Fruit fly (Drosophila melanogaster) whole organism, larva: Measurements from ENCODE around the gene CG16727.
A peak's percentile ranks its signal among the peaks of the same experiment; 100 is the strongest.

Experiments used
- noc ChIP-seq: fragments of 200-800 bp; sonication (Bioruptor generic); optimal IDR thresholded peaks from 3 replicates; lab custom pipeline; 2019; ENCODE audit warnings: missing biosample characterization, mild to moderate bottlenecking, missing genetic modification characterization, moderate library complexity

Gene CG16727

DNA sequence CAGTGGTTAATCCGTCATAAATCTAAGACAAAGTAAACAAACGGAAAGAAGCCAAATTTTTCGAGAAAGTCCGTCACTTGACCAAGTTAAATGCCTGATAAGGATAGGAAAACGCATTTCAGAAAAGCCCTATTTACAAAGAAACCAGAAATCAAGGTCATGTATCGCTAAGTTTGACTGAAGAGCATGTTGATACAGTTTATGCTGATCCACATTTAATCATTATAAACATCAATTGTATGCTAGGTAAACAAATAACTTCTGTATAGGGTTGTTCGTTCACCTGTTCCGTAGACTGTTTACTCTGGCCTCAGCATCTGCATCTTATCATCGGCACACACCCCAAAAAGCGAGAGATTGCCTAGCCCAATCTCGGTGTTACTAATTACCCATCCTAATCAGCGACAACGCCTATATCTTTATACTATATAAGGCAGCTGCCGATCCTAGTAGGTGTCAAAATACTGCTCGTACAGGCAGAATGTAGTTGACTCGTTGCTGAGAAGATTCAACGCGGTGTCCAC is at the start of gene CG16727:
Gene CG16727, plus strand, starts transcription at position 474 of the 524 bp plus-strand sequence.
- TF ChIP-seq noc = peak; percentile 73

DNA sequence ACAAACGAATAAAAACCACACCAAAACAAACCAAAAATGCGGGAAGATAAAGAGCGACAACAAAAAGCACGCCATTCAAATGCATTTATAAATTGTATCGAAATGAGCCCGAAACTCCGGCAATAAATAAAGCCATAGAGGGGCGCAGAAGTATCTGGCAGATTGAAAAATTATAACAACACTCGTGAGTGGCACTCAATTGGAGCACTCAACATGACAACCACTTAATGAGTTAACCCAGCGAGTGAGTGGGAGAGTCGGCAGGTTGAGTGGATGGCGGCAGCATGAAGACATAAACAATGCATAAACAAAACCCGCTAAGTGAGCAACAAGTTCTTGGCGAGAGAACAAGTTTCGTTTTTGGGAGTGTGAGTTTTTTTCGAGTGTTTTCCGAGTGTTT is 44.4 kb upstream of the CG16727 start:
- TF ChIP-seq noc = no peak

DNA sequence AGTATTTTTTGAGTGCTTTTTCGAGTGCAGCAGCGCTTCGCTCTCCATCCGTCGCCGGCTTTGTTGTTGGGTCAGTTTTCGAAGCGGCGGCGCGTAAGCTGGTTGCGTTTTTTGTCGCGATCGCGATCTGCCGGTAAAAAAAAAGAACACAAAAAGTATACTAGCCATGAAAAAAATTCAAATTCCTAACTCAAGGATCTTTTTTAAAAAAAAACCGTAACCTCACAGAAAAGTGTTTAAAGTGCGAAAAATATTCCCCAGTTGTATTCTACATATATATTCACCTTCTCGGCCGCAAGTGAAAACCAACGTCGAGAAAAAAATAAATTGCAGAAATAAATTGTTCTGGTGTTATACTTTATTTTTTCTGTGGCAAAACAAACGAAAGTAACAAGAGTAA is 44.0 kb upstream of the CG16727 start:
- TF ChIP-seq noc = no peak

DNA sequence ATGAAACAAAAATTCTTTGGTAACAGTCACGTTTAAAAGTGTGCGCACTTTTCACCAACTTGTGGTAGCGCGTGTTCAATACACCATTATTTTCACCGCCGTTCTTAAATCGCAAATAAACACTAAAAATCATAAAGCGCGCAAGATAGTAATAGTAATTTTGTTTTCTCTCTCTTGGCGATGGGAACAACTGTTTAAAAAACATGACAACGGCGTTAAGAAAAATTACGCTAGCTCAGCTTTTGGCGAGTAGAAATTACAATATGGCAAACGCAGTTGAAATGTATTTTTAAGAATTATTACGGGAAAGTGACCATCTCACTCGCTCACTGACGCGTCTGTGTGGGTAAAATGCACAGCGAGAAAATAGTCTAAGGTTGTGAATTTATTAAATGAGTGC is 43.5 kb upstream of the CG16727 start:
- TF ChIP-seq noc = no peak

DNA sequence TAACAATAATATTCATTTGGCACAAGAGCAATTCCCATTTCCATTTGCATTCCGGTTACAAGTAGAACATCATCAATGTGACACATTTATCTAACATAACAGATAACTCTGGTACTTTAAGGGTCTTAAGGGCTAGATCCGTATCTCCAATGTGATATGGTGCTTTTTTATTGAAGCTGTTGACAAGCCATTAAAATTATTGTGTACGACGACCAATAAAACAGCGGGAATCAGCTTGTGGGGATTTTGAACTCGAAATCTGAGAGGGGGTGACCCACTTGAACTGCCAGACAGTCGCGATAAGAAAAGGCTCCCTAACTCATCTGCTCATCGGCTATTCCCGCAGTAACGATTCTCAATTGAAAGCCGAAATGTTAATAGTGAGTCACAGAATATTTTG is 42.0 kb upstream of the CG16727 start:
- no peak for TF ChIP-seq noc

DNA sequence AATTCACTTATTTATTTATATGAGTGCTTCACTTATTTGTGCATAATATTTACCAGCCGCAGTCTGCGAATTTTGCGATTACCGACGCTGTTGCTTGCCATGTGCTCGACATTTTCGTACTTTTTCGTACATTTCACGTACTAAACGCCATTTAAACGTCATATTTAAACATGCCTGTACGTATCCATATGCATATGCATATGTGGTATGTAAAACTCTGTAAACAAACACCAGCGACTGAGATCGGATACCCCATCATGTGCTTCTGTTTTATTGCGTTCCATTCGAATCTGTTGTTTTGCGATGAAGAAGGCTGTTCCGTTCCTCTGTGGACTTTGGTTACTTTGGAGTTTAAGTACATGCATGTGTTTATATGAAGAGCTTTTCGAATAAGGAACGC is 41.2 kb upstream of the CG16727 start:
- TF ChIP-seq noc = no peak

DNA sequence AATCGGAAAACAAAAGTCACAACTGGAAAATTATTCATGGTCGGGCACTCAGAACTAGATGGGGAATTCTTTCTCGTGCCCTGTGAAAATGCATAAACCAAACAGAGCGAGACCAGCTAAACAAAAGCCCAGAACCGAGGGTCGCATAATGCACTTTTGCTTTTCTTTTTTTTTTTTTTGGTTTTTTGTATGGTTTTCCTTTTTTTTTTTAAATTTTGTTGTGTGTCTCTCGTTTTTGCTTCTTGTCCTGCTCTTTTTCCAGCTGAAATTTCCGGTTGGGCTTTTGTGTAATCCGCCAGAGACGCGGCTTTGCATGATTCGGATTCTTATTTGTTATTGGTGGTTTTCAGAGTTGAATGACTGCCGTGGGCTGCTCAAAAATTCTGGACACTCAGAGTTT is 31.4 kb upstream of the CG16727 start:
- no peak for TF ChIP-seq noc

DNA sequence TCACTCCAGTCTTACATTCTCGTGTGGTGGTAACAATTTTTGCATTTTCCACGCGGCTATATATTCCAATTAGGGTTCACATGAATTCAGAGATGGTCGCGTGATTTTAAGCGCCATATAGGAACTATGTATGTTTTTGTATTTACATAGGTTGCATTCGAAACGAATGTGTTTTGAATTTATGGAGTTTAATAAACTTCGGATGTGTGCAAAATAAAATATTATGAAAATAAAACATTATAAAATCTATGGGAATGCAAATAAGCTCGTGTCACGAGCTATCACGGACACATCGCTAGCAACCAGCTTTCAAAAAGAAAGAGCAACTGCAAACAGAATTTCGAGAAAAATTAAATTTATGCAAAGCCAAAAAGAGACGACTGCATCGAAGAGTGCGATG is 29.9 kb upstream of the CG16727 start:
- TF ChIP-seq noc = no peak

DNA sequence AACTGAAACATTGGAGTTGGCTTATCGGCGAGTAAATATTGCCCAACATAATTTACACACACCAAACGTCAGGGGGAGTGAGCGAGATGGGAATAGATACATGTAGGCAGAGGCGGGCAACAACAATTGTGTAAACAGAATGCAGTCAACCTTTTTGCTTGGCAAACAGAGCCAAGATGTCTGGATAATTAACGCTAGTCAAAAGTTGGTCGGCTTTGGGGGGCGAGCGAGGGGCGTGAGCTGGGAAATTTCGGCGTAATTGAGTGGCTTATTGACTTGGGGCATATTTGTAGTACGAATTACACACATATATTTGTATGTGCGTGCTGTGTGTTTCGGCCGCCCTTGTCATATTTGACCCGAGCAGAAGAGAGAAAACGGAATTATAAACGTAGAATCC is 28.4 kb upstream of the CG16727 start:
- TF ChIP-seq noc = no peak

DNA sequence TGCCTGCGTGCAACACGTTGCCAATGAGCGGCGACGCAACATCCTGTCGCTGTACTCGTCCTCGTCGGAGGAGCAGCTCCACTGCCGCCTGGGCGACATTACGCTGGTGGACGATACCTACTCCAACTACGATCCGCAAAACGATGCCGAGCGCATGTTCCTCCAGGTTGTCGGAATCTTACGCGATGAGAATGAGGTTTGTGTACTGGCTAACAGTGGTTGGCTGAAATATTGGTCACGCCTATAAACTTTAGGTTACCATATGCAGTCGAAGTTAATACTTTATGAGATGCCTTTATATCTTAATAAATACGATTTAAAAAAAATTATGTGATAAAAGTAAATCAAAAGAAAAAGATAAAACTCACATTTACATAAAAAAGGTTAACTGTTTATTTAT is 26.9 kb upstream of the CG16727 start:
- TF ChIP-seq noc = no peak

DNA sequence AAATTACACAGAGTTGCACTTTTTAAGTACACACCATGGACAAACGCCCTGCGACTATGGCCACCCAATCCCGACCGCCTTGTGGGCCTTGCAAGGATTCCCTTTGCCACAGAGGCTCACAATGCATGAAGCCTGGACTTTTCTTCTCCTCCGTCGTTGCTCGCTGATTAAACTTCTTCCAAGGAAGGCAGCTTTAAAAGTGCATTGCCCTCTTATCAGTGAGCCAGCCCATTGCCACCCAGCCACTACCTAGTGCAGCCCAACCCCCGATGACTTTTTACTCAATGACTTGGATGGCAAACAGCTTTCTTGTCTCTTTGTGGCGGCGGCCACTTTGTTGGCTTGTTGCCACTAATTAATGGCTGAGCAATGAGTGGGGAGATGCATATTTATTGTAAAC is 25.5 kb upstream of the CG16727 start:
- no peak for TF ChIP-seq noc

DNA sequence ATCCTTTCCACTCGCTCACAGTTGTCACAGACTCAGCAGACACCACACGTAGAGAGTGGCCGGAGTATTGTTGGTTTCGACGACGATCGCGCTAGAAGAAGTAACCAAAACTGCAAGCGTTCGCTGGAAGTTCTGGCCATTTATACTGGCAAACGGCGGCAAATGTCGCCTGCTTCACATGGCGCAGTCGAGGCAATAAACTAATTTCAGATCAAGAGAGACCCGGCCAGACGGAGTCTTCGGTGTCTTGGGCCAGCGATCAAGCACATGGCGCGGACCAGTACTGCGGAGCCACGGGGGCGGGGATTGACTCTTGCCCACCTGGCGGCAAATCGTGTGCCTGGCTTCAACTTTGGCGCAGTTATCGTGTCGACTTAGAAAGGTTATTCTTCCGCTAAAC is 14.3 kb upstream of the CG16727 start, which contains the start of gene Cpr92A:
Gene Cpr92A, minus strand, starts transcription at position 101 of the 400 bp plus-strand sequence.
- TF ChIP-seq noc = no peak

DNA sequence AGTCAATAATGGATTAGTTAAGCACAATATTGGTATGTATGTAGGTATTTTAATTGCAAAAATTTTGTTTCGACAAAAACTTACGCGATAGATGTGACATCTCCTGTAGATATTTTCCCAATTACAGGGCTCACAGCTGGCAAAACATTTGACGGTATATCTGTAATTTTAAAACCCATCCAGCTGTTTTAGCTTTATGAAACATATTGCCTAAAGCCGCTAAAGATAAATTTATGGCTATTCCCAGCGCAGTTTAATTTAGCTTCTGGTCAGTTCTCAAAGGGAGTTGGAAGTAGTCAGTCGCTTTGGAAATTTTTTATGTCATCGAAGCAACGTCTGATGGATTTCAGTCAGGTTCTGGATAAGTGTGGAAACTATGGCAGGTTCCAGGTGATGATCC is 12.8 kb upstream of the CG16727 start, which contains the start of gene CG7333:
Gene CG7333, plus strand, starts transcription at position 301 of the 400 bp plus-strand sequence.
- TF ChIP-seq noc = no peak

DNA sequence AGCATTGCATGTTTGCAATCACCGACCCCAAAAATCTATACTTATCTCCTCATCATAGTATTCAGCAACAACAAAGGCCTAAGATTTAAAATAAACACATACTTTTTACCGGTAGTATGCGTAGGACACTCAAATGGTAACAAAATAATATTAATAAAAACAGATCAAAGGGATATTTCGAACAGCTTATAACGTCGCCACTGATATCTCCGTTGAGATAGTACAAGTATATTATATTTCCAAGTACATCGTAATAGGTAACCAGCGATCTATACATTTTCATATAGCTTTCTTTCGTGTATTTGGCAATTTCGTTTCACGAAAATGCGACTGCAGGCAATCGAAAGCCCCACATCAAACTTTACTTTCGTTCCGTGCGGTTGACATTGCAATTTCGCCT is 10.2 kb upstream of the CG16727 start, which contains the start of gene CG7342:
Gene CG7342, plus strand, starts transcription at position 380 of the 400 bp plus-strand sequence.
- no peak for TF ChIP-seq noc

DNA sequence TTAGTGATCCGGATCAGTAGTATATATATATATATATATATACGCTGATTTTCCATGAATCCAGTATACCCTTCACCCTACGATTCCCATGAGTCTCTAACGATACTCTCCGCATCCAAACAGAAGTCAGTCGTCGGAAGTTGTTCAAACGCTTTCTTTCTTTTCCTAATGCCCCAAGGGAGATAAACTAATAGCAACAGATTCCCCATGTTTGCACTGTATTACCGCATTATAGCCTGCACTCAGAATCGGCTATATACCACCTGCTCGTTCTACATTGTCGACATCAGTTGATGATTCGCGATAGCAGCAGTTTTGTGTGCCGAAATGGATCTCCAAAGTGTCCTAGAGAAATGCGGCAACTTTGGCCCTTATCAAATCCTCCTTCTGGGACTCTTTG is 6.2 kb upstream of the CG16727 start, which contains the start of gene CG17751:
Gene CG17751, plus strand, starts transcription at position 301 of the 400 bp plus-strand sequence.
- no peak for TF ChIP-seq noc

DNA sequence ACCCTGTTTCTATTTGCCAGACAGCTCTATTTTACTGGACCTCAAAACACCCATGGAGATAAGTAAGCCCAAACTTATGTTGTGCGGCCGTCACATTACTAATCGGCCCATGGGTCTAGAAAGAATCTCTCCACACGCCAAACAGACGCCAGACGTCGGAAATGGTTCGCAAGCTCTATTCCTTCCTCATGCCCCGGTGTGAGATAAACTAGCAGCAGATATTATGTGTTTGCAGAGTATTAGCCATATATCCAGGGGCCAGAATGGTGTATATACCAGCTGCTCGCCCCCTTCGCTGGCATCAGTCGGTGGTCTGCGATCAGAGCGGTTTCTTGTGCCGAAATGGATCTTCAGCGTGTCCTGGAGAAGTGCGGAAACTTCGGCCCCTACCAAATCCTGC is 3.3 kb upstream of the CG16727 start, which contains the start of gene CG17752:
Gene CG17752, plus strand, starts transcription at position 301 of the 400 bp plus-strand sequence.
- TF ChIP-seq noc = no peak

DNA sequence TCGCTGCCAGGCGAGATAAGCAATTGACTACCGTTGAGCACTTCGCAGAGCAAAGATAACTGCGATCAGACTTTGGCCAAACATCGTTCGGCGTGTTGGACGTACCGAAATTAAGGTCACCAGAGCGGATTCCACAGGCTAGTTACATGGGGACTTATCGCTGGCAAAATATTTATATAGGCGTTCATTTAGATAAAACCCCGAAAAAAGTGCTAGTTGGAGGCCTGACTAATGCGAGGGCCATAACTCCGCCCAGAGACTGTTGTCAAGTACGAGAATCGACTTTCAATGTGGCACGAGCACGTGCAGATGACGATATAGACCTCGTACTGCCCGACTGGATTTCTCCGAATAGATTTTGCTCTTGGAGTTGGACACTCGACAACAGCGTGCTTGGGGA is 6.7 kb downstream of the CG16727 start:
- TF ChIP-seq noc = no peak

DNA sequence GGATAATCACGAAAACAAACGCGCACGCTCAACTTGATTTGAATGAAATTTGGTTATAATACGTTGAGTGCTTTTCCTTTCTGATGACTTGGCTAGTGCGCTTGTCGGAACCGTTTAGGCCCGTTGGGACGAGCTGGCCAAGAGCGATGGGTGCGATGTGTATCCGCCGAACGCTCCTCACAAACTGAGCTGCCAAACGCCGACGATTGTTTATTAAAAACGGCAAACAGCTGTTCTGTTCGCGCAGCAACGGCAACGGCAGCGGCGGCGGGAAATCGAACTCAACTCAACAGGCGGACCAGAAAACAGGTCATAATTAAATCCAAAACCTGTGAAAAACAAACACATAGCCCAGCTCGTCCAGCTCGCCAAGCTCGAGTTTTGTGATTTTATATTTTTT is 7.8 kb downstream of the CG16727 start:
- no peak for TF ChIP-seq noc

DNA sequence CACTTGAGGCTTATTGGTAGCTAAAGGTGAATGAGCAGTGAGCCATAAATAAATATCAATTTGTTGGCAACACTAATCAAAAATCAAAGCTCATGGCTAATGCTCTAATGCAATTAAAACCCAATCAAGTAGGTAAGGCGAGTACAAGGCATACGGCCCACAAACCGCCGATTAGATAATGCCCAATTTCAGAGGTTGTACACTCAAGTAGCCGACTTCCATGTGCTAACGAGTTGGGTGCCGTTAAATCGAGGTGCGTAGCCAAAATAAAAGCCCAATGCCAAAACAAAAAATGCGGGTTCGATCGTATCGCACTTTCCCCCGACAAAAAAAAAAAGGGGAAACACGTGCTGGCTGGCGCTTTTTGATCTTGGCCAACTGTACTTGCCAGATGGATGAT is 8.8 kb downstream of the CG16727 start:
- TF ChIP-seq noc = peak; percentile 59
